Worm (Caenorhabditis elegans): ENCODE results near the gene daf-2.

DNA sequence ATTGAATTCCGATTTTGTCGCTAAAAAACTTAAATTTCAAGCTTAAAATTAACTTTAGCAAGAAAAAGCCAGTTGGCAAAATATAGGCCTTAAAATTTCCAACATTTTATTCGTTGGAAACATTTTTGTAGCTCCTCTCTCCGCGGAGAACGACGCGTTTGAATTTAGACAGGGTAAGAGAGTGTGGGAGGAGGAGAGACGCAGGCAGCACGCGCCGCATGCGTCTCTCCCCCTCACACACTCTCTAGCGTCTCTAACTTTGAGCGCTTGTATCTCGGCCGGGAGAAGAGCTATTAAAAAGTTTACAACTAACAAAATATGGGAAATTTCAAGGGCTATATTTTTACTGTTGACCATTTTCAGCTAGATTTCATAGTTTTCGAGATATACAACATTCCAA, 20.6 kb upstream of the daf-2 start:
- TF ChIP-seq fkh-10 (GFP tag; optimal IDR thresholded peaks at IDR 0.05): no peak
- no peak for TF ChIP-seq pqm-1 (tag; optimal IDR thresholded peaks at IDR 0.05)
- TF ChIP-seq skn-1 (tag; optimal IDR thresholded peaks at IDR 0.05): no peak
- TF ChIP-seq pha-4 (tag; optimal IDR thresholded peaks at IDR 0.05): no peak

Measured in whole organism, L3 larva.